Worm (Caenorhabditis elegans) whole organism, young adult: ENCODE measurements around the gene cft-1.
A peak's percentile ranks its signal among the peaks of the same experiment; 100 is the strongest.

Experiments
- B0019.2 ChIP-seq: fragments of 200-800 bp; sonication (Bioruptor generic); conservative IDR thresholded peaks from 2 replicates; pipeline ENCODE4 v1.3.6; 2022; ENCODE audit warnings: missing genetic modification reagents, missing genetic modification characterization, missing compliant biosample characterization
- B0336.3 ChIP-seq: fragments of 200-800 bp; sonication (Bioruptor generic); IDR thresholded peaks from 2 replicates; pipeline ENCODE4 v1.3.6; 2022; ENCODE audit warnings: missing genetic modification characterization, missing compliant biosample characterization
- D2030.7 ChIP-seq: fragments of 200-800 bp; sonication (Bioruptor generic); IDR thresholded peaks from 2 replicates; pipeline ENCODE4 v1.3.6; 2022; ENCODE audit warnings: missing genetic modification reagents, missing genetic modification characterization, missing compliant biosample characterization
- F33H1.4 ChIP-seq: fragments of 200-800 bp; sonication (Bioruptor generic); IDR thresholded peaks from 2 replicates; pipeline ENCODE4 v1.3.6; 2022; ENCODE audit warnings: missing genetic modification reagents, missing genetic modification characterization, missing compliant biosample characterization
- F52B5.7 ChIP-seq: sonication (generic microtip); optimal IDR thresholded peaks from 2 replicates; lab custom pipeline; 2016; ENCODE audit warnings: mild to moderate bottlenecking, missing genetic modification characterization, missing compliant biosample characterization
- K12H6.12 ChIP-seq: fragments of 200-800 bp; sonication (Bioruptor generic); optimal IDR thresholded peaks from 2 replicates; lab custom pipeline; 2018; ENCODE audit warnings: mild to moderate bottlenecking, missing genetic modification characterization, missing compliant biosample characterization
- Y79H2A.3 ChIP-seq: fragments of 200-800 bp; sonication (Bioruptor generic); conservative IDR thresholded peaks from 2 replicates; pipeline ENCODE4 v1.3.6; 2022; ENCODE audit warnings: missing genetic modification reagents, missing genetic modification characterization, missing compliant biosample characterization
- ZK185.1 ChIP-seq: sonication (generic microtip); optimal IDR thresholded peaks from 2 replicates; lab custom pipeline; 2016; ENCODE audit warnings: mild to moderate bottlenecking, missing genetic modification characterization, missing compliant biosample characterization; ENCODE audit not compliant: poor library complexity, severe bottlenecking
- atf-7 ChIP-seq: sonication (generic microtip); optimal IDR thresholded peaks from 2 replicates; lab custom pipeline; 2017; ENCODE audit warnings: mild to moderate bottlenecking, missing genetic modification characterization, missing compliant biosample characterization
- ceh-100 ChIP-seq: fragments of 200-800 bp; sonication (Bioruptor generic); IDR thresholded peaks from 2 replicates; pipeline ENCODE4 v1.3.6; 2022; ENCODE audit warnings: missing genetic modification reagents, missing genetic modification characterization, missing compliant biosample characterization
- ceh-27 ChIP-seq: fragments of 200-800 bp; sonication (Bioruptor generic); optimal IDR thresholded peaks from 2 replicates; lab custom pipeline; 2018; ENCODE audit warnings: mild to moderate bottlenecking, missing genetic modification characterization, moderate library complexity, missing compliant biosample characterization
- ceh-40 ChIP-seq: fragments of 200-800 bp; sonication (Bioruptor generic); IDR thresholded peaks from 2 replicates; pipeline ENCODE4 v1.3.6; 2022; ENCODE audit warnings: missing genetic modification characterization, missing compliant biosample characterization
- ceh-58 ChIP-seq: fragments of 200-800 bp; sonication (Bioruptor generic); IDR thresholded peaks from 2 replicates; pipeline ENCODE4 v1.3.6; 2022; ENCODE audit warnings: missing genetic modification characterization, missing compliant biosample characterization
- ceh-91 ChIP-seq: fragments of 200-800 bp; sonication (Bioruptor generic); IDR thresholded peaks from 2 replicates; pipeline ENCODE4 v1.3.6; 2022; ENCODE audit warnings: missing genetic modification reagents, missing genetic modification characterization, missing compliant biosample characterization
- dox-1 ChIP-seq: fragments of 200-800 bp; sonication (Bioruptor generic); IDR thresholded peaks from 2 replicates; pipeline ENCODE4 v1.3.6; 2022; ENCODE audit warnings: missing genetic modification reagents, missing genetic modification characterization, missing compliant biosample characterization
- ekl-4 ChIP-seq: fragments of 200-800 bp; sonication (Bioruptor generic); IDR thresholded peaks from 2 replicates; pipeline ENCODE4 v1.3.6; 2022; ENCODE audit warnings: missing genetic modification reagents, missing genetic modification characterization, missing compliant biosample characterization
- fkh-3 ChIP-seq: sonication (generic microtip); optimal IDR thresholded peaks from 2 replicates; lab custom pipeline; 2016; ENCODE audit warnings: mild to moderate bottlenecking, missing genetic modification characterization, missing compliant biosample characterization
- hlh-12 ChIP-seq: sonication (generic microtip); optimal IDR thresholded peaks from 2 replicates; lab custom pipeline; 2016; ENCODE audit warnings: missing genetic modification characterization, missing compliant biosample characterization
- hlh-26 ChIP-seq: fragments of 200-800 bp; sonication (Bioruptor generic); conservative IDR thresholded peaks from 2 replicates; pipeline ENCODE4 v1.3.6; 2022; ENCODE audit warnings: missing genetic modification reagents, missing genetic modification characterization, missing compliant biosample characterization
- hmg-1.2 ChIP-seq: fragments of 200-800 bp; sonication (Bioruptor generic); IDR thresholded peaks from 2 replicates; pipeline ENCODE4 v1.3.6; 2022; ENCODE audit warnings: missing genetic modification reagents, missing genetic modification characterization, missing compliant biosample characterization
- hsf-1 ChIP-seq: fragments of 200-800 bp; sonication (Bioruptor generic); IDR thresholded peaks from 2 replicates; pipeline ENCODE4 v1.3.6; 2022; ENCODE audit warnings: missing genetic modification reagents, missing genetic modification characterization, missing compliant biosample characterization
- let-607 ChIP-seq, 2 experiments: fragments of 200-800 bp in 1 of 2; sonication (Bioruptor generic) in 1 of 2; sonication (generic microtip) in 1 of 2; optimal IDR thresholded peaks; 2 replicates each; lab custom pipeline; 2016 to 2018; ENCODE audit warnings: mild to moderate bottlenecking in 2 of 2, missing compliant biosample characterization in 2 of 2, missing genetic modification characterization in 2 of 2, moderate library complexity in 2 of 2, missing genotype in 1 of 2
- lin-26 ChIP-seq: fragments of 200-800 bp; sonication (Bioruptor generic); IDR thresholded peaks from 2 replicates; pipeline ENCODE4 v1.3.6; 2022; ENCODE audit warnings: missing genetic modification reagents, missing genetic modification characterization, missing compliant biosample characterization
- lin-35 ChIP-seq, 3 experiments: fragments of 150-350 bp in 2 of 3; sonication (generic microtip) in 1 of 3; optimal IDR thresholded peaks; 2 replicates each; lab custom pipeline; 2014 to 2018; ENCODE audit warnings: missing biosample characterization in 3 of 3, missing genetic modification characterization in 3 of 3, missing genetic modification reagents in 3 of 3
- lin-40 ChIP-seq: sonication (generic microtip); optimal IDR thresholded peaks from 2 replicates; lab custom pipeline; 2016; ENCODE audit warnings: missing genetic modification characterization, mild to moderate bottlenecking, missing compliant biosample characterization, missing genotype, missing genetic modification reagents
- lin-54 ChIP-seq: fragments of 200-800 bp; sonication (Bioruptor generic); optimal IDR thresholded peaks from 2 replicates; lab custom pipeline; 2018; ENCODE audit warnings: mild to moderate bottlenecking, missing genetic modification characterization, missing compliant biosample characterization
- lsl-1 ChIP-seq: fragments of 200-800 bp; sonication (Bioruptor generic); optimal IDR thresholded peaks from 2 replicates; lab custom pipeline; 2018; ENCODE audit warnings: mild to moderate bottlenecking, missing genetic modification characterization, moderate library complexity, missing compliant biosample characterization
- madf-3 ChIP-seq: fragments of 200-800 bp; sonication (Bioruptor generic); IDR thresholded peaks from 2 replicates; pipeline ENCODE4 v1.3.6; 2022; ENCODE audit warnings: missing genetic modification reagents, missing genetic modification characterization, missing compliant biosample characterization
- mcd-1 ChIP-seq: fragments of 200-800 bp; sonication (Bioruptor generic); IDR thresholded peaks from 2 replicates; pipeline ENCODE4 v1.3.6; 2022; ENCODE audit warnings: missing genetic modification reagents, missing genetic modification characterization, missing compliant biosample characterization
- mxl-1 ChIP-seq: sonication (generic microtip); optimal IDR thresholded peaks from 2 replicates; lab custom pipeline; 2016; ENCODE audit warnings: missing genetic modification characterization, missing compliant biosample characterization
- nhr-120 ChIP-seq: fragments of 200-800 bp; sonication (Bioruptor generic); IDR thresholded peaks from 2 replicates; pipeline ENCODE4 v1.3.6; 2022; ENCODE audit warnings: missing genetic modification characterization, missing compliant biosample characterization
- nhr-179 ChIP-seq: sonication (generic microtip); optimal IDR thresholded peaks from 2 replicates; lab custom pipeline; 2016; ENCODE audit warnings: mild to moderate bottlenecking, missing genetic modification characterization, missing compliant biosample characterization
- nhr-27 ChIP-seq: fragments of 200-800 bp; sonication (Bioruptor generic); optimal IDR thresholded peaks from 2 replicates; lab custom pipeline; 2018; ENCODE audit warnings: mild to moderate bottlenecking, missing genetic modification characterization, moderate library complexity, missing compliant biosample characterization
- pbrm-1 ChIP-seq: fragments of 200-800 bp; sonication (Bioruptor generic); IDR thresholded peaks from 2 replicates; pipeline ENCODE4 v1.3.6; 2022; ENCODE audit warnings: missing genetic modification reagents, missing genetic modification characterization, missing compliant biosample characterization
- sea-2 ChIP-seq: fragments of 200-800 bp; sonication (Bioruptor generic); IDR thresholded peaks from 2 replicates; pipeline ENCODE4 v1.3.6; 2022; ENCODE audit warnings: missing genetic modification characterization, missing compliant biosample characterization
- snpc-1.3 ChIP-seq: sonication (generic microtip); optimal IDR thresholded peaks from 2 replicates; lab custom pipeline; 2017; ENCODE audit warnings: missing genetic modification characterization, mild to moderate bottlenecking, missing compliant biosample characterization, antibody characterized with exemption, moderate library complexity, missing genotype, missing genetic modification reagents; ENCODE audit not compliant: insufficient read depth
- snpc-3.4 ChIP-seq: sonication (generic microtip); optimal IDR thresholded peaks from 2 replicates; lab custom pipeline; 2017; ENCODE audit warnings: missing genetic modification characterization, mild to moderate bottlenecking, missing compliant biosample characterization, antibody characterized with exemption, moderate library complexity, missing genotype, missing genetic modification reagents
- snpc-4 ChIP-seq, 5 experiments: fragments of 150-350 bp in 1 of 5; sonication (generic microtip) in 4 of 5; optimal IDR thresholded peaks; 2 replicates each; lab custom pipeline; 2014 to 2018; ENCODE audit warnings: missing genetic modification characterization in 5 of 5, missing biosample characterization in 3 of 5, antibody characterized with exemption in 2 of 5, mild to moderate bottlenecking in 2 of 5, missing compliant biosample characterization in 2 of 5, missing genotype in 2 of 5, moderate library complexity in 2 of 5, missing genetic modification reagents in 1 of 5
- sptf-2 ChIP-seq: fragments of 200-800 bp; sonication (Bioruptor generic); optimal IDR thresholded peaks from 2 replicates; lab custom pipeline; 2018; ENCODE audit warnings: mild to moderate bottlenecking, missing genetic modification characterization, missing compliant biosample characterization
- tbp1 ChIP-seq: fragments of 200-800 bp; sonication (Bioruptor generic); optimal IDR thresholded peaks from 2 replicates; lab custom pipeline; 2018; ENCODE audit warnings: mild to moderate bottlenecking, missing genetic modification characterization, missing compliant biosample characterization
- xnd-1 ChIP-seq: sonication (generic microtip); optimal IDR thresholded peaks from 2 replicates; lab custom pipeline; 2016; ENCODE audit warnings: missing genotype, missing genetic modification reagents, missing genetic modification characterization, missing compliant biosample characterization
- zfh-2 ChIP-seq: fragments of 200-800 bp; sonication (Bioruptor generic); conservative IDR thresholded peaks from 2 replicates; pipeline ENCODE4 v1.3.6; 2022; ENCODE audit warnings: missing genetic modification reagents, missing genetic modification characterization, missing compliant biosample characterization
- ztf-25 ChIP-seq: fragments of 200-800 bp; sonication (Bioruptor generic); IDR thresholded peaks from 2 replicates; pipeline ENCODE4 v1.3.6; 2022; ENCODE audit warnings: missing genetic modification reagents, missing genetic modification characterization, missing compliant biosample characterization
- ztf-26 ChIP-seq: sonication (generic microtip); optimal IDR thresholded peaks from 2 replicates; lab custom pipeline; 2017; ENCODE audit warnings: missing genetic modification characterization, missing compliant biosample characterization
- ztf-6 ChIP-seq: fragments of 200-800 bp; sonication (Bioruptor generic); IDR thresholded peaks from 2 replicates; pipeline ENCODE4 v1.3.6; 2022; ENCODE audit warnings: missing genetic modification reagents, missing genetic modification characterization, missing compliant biosample characterization

Gene cft-1

DNA sequence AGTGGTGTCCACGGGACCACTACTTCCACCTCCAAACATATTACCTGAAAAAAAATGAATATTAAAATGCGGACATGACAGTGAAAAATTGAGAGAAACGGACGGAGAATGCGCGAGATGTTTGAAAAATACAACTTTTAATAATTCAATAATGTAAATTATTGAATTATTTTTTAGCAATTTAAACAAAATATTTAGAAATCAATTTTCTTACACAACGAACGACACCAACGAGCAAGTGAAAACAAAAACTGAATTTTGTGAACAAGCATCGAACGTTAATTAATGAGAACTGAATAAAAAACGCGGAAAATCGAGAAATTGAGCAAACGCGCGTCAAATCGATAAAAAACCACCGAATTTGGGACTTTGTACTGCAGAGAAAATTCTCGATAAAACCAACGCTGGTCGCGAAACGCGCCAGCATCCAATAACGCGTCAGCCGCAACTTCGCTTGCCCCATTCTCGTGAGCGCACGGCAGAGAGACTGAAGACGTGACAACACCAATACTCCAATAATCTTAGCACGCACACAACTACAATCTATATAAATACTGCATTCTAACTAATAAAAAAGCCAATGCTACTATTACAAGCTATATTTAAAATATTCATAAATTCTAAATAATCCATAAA lies 33.7 kb upstream of the cft-1 start, which contains the start of the genes dnj-19 and nhr-47 (continued):
- TF ChIP-seq ZK185.1 (tag; lab: Kevin White, UChicago) (peak; percentile 75), nhr-179 (tag; lab: Kevin White, UChicago) (no peak), lin-54 (GFP tag; lab: Kevin White, UChicago) (peak; percentile 91), lin-40 (tag; lab: Kevin White, UChicago) (peak; percentile 95), nhr-27 (tag; lab: Kevin White, UChicago) (peak; percentile 30), fkh-3 (no peak), tbp1 (GFP tag; lab: Kevin White, UChicago) (peak; percentile 73), dox-1 (GFP tag; lab: Robert Waterston, UW) (peak; percentile 95), zfh-2 (GFP tag; lab: Robert Waterston, UW) (no peak; the same call in 1 of the 2 replicates), lsl-1 (peak; percentile 78), lin-26 (GFP tag; lab: Robert Waterston, UW) (peak; percentile 49; the same call in 1 of the 2 replicates), snpc-4 (GFP tag; optimal IDR thresholded peaks at IDR 0.05; lab: Kevin White, UChicago) (peak; percentile 52), snpc-4 (tag; optimal IDR thresholded peaks at IDR 0.05; lab: Kevin White, UChicago) (peak in 3 of 4 experiments; percentile 76 to 84 (median 78)), ceh-100 (peak; percentile 75), ceh-27 (GFP tag; lab: Kevin White, UChicago) (peak; percentile 87), ceh-91 (peak; percentile 72), let-607 (tag; optimal IDR thresholded peaks at IDR 0.05; lab: Kevin White, UChicago) (peak; percentile 23 to 86), nhr-120 (GFP tag; lab: Robert Waterston, UW) (no peak), D2030.7 (GFP tag; lab: Robert Waterston, UW) (peak; percentile 84), B0019.2 (GFP tag; lab: Robert Waterston, UW) (0 out of 2 replicates have a peak, but pooled peaks have one; percentile 41), snpc-3.4 (tag; lab: Kevin White, UChicago) (peak; percentile 42), ekl-4 (GFP tag; lab: Robert Waterston, UW) (peak; percentile 96), snpc-1.3 (tag; lab: Kevin White, UChicago) (no peak), Y79H2A.3 (GFP tag; lab: Robert Waterston, UW) (no peak), B0336.3 (GFP tag; lab: Robert Waterston, UW) (peak; percentile 95), sptf-2 (GFP tag; lab: Kevin White, UChicago) (no peak), ceh-40 (GFP tag; lab: Robert Waterston, UW) (no peak), atf-7 (tag; lab: Kevin White, UChicago) (peak; percentile 87), hlh-12 (tag; lab: Kevin White, UChicago) (no peak), F52B5.7 (tag; lab: Kevin White, UChicago) (no peak), hsf-1 (GFP tag; lab: Robert Waterston, UW) (peak; percentile 98), pbrm-1 (peak; percentile 96), lin-35 (GFP tag; optimal IDR thresholded peaks at IDR 0.05; lab: Kevin White, UChicago) (peak in 2 of 3 experiments; percentile 38 to 92), ceh-58 (GFP tag; lab: Robert Waterston, UW) (no peak), madf-3 (peak; percentile 91), ztf-26 (peak; percentile 91), mcd-1 (GFP tag; lab: Robert Waterston, UW) (peak; percentile 94), K12H6.12 (tag; lab: Kevin White, UChicago) (peak; percentile 73), mxl-1 (tag; lab: Kevin White, UChicago) (no peak), sea-2 (GFP tag; lab: Robert Waterston, UW) (no peak), ztf-6 (peak; percentile 76; the same call in 1 of the 2 replicates), ztf-25 (GFP tag; lab: Robert Waterston, UW) (no peak), F33H1.4 (peak; percentile 79), hlh-26 (GFP tag; lab: Robert Waterston, UW) (no peak), hmg-1.2 (GFP tag; lab: Robert Waterston, UW) (peak; percentile 74), xnd-1 (tag; lab: Kevin White, UChicago) (peak; percentile 82)
